Worm (Caenorhabditis elegans): ENCODE measurements around the gene ccch-5.

ccch-5 gene

DNA sequence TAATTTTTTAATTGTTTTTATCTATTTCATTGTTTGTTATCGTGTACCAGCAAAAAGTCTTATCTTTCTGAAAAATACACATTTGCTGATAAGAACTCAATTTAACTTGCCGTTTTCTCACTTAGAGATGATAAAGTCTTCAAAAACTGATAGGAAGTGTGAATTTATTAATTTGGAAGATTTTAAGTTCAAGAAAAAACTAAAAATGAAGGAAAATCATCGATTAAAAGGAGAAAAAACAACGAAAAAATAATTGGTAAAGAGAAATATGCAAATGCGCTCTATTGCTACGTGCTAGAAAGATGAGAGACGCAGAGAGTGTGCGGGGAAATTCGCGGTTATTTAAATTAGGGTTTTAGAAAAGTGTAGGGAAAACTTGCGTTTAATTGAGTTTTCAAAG lies 40.0 kb downstream of the ccch-5 start (continued):
- TF ChIP-seq madf-5 (GFP tag; IDR thresholded peaks at IDR 0.05) (no peak), F26F4.8 (GFP tag; conservative IDR thresholded peaks at IDR 0.05) (no peak), unc-39 (tag; optimal IDR thresholded peaks at IDR 0.05) (no peak), lin-1 (GFP tag; IDR thresholded peaks at IDR 0.05) (no peak), lim-7 (GFP tag; IDR thresholded peaks at IDR 0.05) (no peak), lin-29 (GFP tag; IDR thresholded peaks at IDR 0.05) (no peak), egl-27 (tag; optimal IDR thresholded peaks at IDR 0.05) (no peak), nhr-77 (tag; optimal IDR thresholded peaks at IDR 0.05) (peak; percentile 72), nhr-25 (tag; optimal IDR thresholded peaks at IDR 0.05; ENCODE audit: borderline replicate concordance, insufficient read depth) (no peak), T26A8.4 (GFP tag; IDR thresholded peaks at IDR 0.05) (no peak), duxl-1 (tag; optimal IDR thresholded peaks at IDR 0.05; ENCODE audit: poor library complexity) (peak; percentile 11), daf-19 (GFP tag; conservative IDR thresholded peaks at IDR 0.05) (no peak), pha-4 (GFP tag; IDR thresholded peaks at IDR 0.05) (no peak), pha-4 (tag; optimal IDR thresholded peaks at IDR 0.05) (no peak), ces-1 (GFP tag; optimal IDR thresholded peaks at IDR 0.05) (no peak), mdl-1 (tag; optimal IDR thresholded peaks at IDR 0.05) (no peak), unc-62 (GFP tag; optimal IDR thresholded peaks at IDR 0.05 in 1 of 2) (no peak), unc-62 (tag; optimal IDR thresholded peaks at IDR 0.05) (no peak), gei-8 (GFP tag; optimal IDR thresholded peaks at IDR 0.05) (no peak), nhr-237 (tag; optimal IDR thresholded peaks at IDR 0.05) (no peak), dmd-6 (GFP tag; IDR thresholded peaks at IDR 0.05) (no peak), lin-39 (tag; optimal IDR thresholded peaks at IDR 0.05) (no peak), nhr-76 (tag; optimal IDR thresholded peaks at IDR 0.05) (no peak), ceh-82 (tag; optimal IDR thresholded peaks at IDR 0.05) (no peak)

ce11 chrIV:14960061-14960460 lies 40.7 kb downstream of the ccch-5 start:
- TF ChIP-seq ces-1 (GFP tag; optimal IDR thresholded peaks at IDR 0.05) (peak; percentile 18), nhr-111 (GFP tag; optimal IDR thresholded peaks at IDR 0.05) (no peak)
